Fruit fly (Drosophila melanogaster) whole organism: ENCODE data around the gene smo.

ENCODE experiments used
- psq ChIP-seq: fragments of >200 bp; optimal IDR thresholded peaks from 2 replicates; lab custom pipeline; 2017
- usp ChIP-seq: fragments of >200 bp; optimal IDR thresholded peaks from 2 replicates; lab custom pipeline; 2017; ENCODE audit warnings: missing biosample characterization, missing genetic modification characterization, mixed read lengths

dm6 chr2L:240176-240769 is 37.1 kb upstream of the smo start:
- TF ChIP-seq usp (GFP tag; lab: Kevin White, UChicago) (no peak), psq (lab: Kevin White, UChicago) (no peak)
